Worm (Caenorhabditis elegans) whole organism, late embryonic: ENCODE measurements around the gene ins-1.

ENCODE experiments used
- C08G9.2 ChIP-seq: sonication (generic microtip); optimal IDR thresholded peaks from 2 replicates; lab custom pipeline; 2016; ENCODE audit warnings: mild to moderate bottlenecking, missing genetic modification characterization, moderate library complexity, missing compliant biosample characterization
- K02D7.2 ChIP-seq: sonication (generic microtip); optimal IDR thresholded peaks from 2 replicates; lab custom pipeline; 2017; ENCODE audit warnings: mild to moderate bottlenecking, missing genetic modification characterization, missing compliant biosample characterization
- K09A11.1 ChIP-seq: sonication (generic microtip); optimal IDR thresholded peaks from 2 replicates; lab custom pipeline; 2017; ENCODE audit warnings: antibody characterized with exemption, mild to moderate bottlenecking, missing genetic modification characterization, missing compliant biosample characterization; ENCODE audit not compliant: insufficient read depth
- T23F11.4 ChIP-seq: fragments of 200-800 bp; sonication (Bioruptor generic); optimal IDR thresholded peaks from 2 replicates; lab custom pipeline; 2018; ENCODE audit warnings: mild to moderate bottlenecking, missing genetic modification characterization, missing compliant biosample characterization
- Y22D7AL.16 ChIP-seq: sonication (generic microtip); optimal IDR thresholded peaks from 2 replicates; lab custom pipeline; 2016; ENCODE audit warnings: missing genetic modification characterization, missing compliant biosample characterization
- ama-1 ChIP-seq: fragments of 150-350 bp; optimal IDR thresholded peaks from 2 replicates; lab custom pipeline; 2014
- ceh-14 ChIP-seq: sonication (generic microtip); optimal IDR thresholded peaks from 2 replicates; lab custom pipeline; 2016; ENCODE audit warnings: missing genotype, missing genetic modification characterization, missing compliant biosample characterization
- ceh-18 ChIP-seq: sonication (generic microtip); optimal IDR thresholded peaks from 2 replicates; lab custom pipeline; 2016; ENCODE audit warnings: missing genetic modification characterization, missing compliant biosample characterization
- ceh-24 ChIP-seq: sonication (generic microtip); optimal IDR thresholded peaks from 2 replicates; lab custom pipeline; 2016; ENCODE audit warnings: mild to moderate bottlenecking, missing genetic modification characterization, missing compliant biosample characterization
- ceh-30 ChIP-seq: fragments of 150-350 bp; optimal IDR thresholded peaks from 2 replicates; lab custom pipeline; 2014; ENCODE audit warnings: missing biosample characterization, missing genetic modification characterization
- ceh-34 ChIP-seq: sonication (generic microtip); optimal IDR thresholded peaks from 2 replicates; lab custom pipeline; 2016; ENCODE audit warnings: mild to moderate bottlenecking, missing genetic modification characterization, missing compliant biosample characterization
- ceh-48 ChIP-seq: sonication (generic microtip); optimal IDR thresholded peaks from 2 replicates; lab custom pipeline; 2016; ENCODE audit warnings: missing genetic modification characterization, inconsistent platforms, missing compliant biosample characterization
- che-1 ChIP-seq: sonication (generic microtip); optimal IDR thresholded peaks from 2 replicates; lab custom pipeline; 2016; ENCODE audit warnings: mild to moderate bottlenecking, missing genetic modification characterization, missing compliant biosample characterization
- dmd-4 ChIP-seq: sonication (generic microtip); optimal IDR thresholded peaks from 2 replicates; lab custom pipeline; 2016; ENCODE audit warnings: borderline replicate concordance, missing genetic modification characterization, missing compliant biosample characterization
- dve-1 ChIP-seq: sonication (generic microtip); optimal IDR thresholded peaks from 2 replicates; lab custom pipeline; 2017; ENCODE audit warnings: antibody characterized with exemption, mild to moderate bottlenecking, missing genetic modification characterization, missing compliant biosample characterization
- elt-2 ChIP-seq: sonication (generic microtip); optimal IDR thresholded peaks from 2 replicates; lab custom pipeline; 2016; ENCODE audit warnings: missing genetic modification reagents, missing genetic modification characterization, missing compliant biosample characterization
- fax-1 ChIP-seq: sonication (generic microtip); optimal IDR thresholded peaks from 2 replicates; lab custom pipeline; 2016; ENCODE audit warnings: missing genotype, missing genetic modification characterization, missing compliant biosample characterization
- fkh-6 ChIP-seq: sonication (generic microtip); optimal IDR thresholded peaks from 2 replicates; lab custom pipeline; 2016; ENCODE audit warnings: missing genetic modification characterization, missing compliant biosample characterization
- gmeb-2 ChIP-seq: sonication (generic microtip); optimal IDR thresholded peaks from 2 replicates; lab custom pipeline; 2016; ENCODE audit warnings: missing genetic modification characterization, inconsistent platforms, missing compliant biosample characterization
- hlh-15 ChIP-seq: sonication (generic microtip); optimal IDR thresholded peaks from 2 replicates; lab custom pipeline; 2016; ENCODE audit warnings: missing genetic modification characterization, missing compliant biosample characterization
- hlh-30 ChIP-seq: sonication (generic microtip); optimal IDR thresholded peaks from 2 replicates; lab custom pipeline; 2017; ENCODE audit warnings: antibody characterized with exemption, missing genetic modification characterization, missing compliant biosample characterization; ENCODE audit not compliant: insufficient read depth
- hlh-8 ChIP-seq: sonication (generic microtip); optimal IDR thresholded peaks from 2 replicates; lab custom pipeline; 2016; ENCODE audit warnings: missing genotype, missing genetic modification characterization, missing compliant biosample characterization
- lim-6 ChIP-seq: sonication (generic microtip); optimal IDR thresholded peaks from 2 replicates; lab custom pipeline; 2016; ENCODE audit warnings: missing genetic modification characterization, missing compliant biosample characterization
- madf-2 ChIP-seq: sonication (generic microtip); optimal IDR thresholded peaks from 2 replicates; lab custom pipeline; 2017; ENCODE audit warnings: missing genetic modification characterization, missing compliant biosample characterization
- mec-3 ChIP-seq: sonication (generic microtip); optimal IDR thresholded peaks from 2 replicates; lab custom pipeline; 2016; ENCODE audit warnings: borderline replicate concordance, missing genetic modification characterization, missing compliant biosample characterization
- npax-4 ChIP-seq: sonication (generic microtip); optimal IDR thresholded peaks from 2 replicates; lab custom pipeline; 2016; ENCODE audit warnings: missing genetic modification characterization, missing compliant biosample characterization
- pros-1 ChIP-seq: fragments of 150-350 bp; optimal IDR thresholded peaks from 2 replicates; lab custom pipeline; 2014; ENCODE audit warnings: missing biosample characterization, missing genetic modification reagents, missing genetic modification characterization
- ref-2 ChIP-seq: sonication (generic microtip); optimal IDR thresholded peaks from 2 replicates; lab custom pipeline; 2016; ENCODE audit warnings: missing genetic modification characterization, missing compliant biosample characterization
- sox-4 ChIP-seq: sonication (generic microtip); optimal IDR thresholded peaks from 2 replicates; lab custom pipeline; 2017; ENCODE audit warnings: mild to moderate bottlenecking, missing genetic modification characterization, inconsistent platforms, missing compliant biosample characterization
- ttx-3 ChIP-seq: sonication (generic microtip); optimal IDR thresholded peaks from 2 replicates; lab custom pipeline; 2016; ENCODE audit warnings: missing genetic modification reagents, missing genetic modification characterization, missing compliant biosample characterization
- unc-3 ChIP-seq, 2 experiments: fragments of 200-800 bp in 1 of 2; sonication (Bioruptor generic) in 1 of 2; sonication (generic microtip) in 1 of 2; conservative IDR thresholded peaks in 1 of 2; optimal IDR thresholded peaks in 1 of 2; 2 replicates each; pipeline versions ENCODE4 v1.3.6 to Lab custom; 2016 to 2022; ENCODE audit warnings: missing compliant biosample characterization in 2 of 2, missing genetic modification characterization in 2 of 2, missing genetic modification reagents in 1 of 2
- ztf-16 ChIP-seq: sonication (generic microtip); optimal IDR thresholded peaks from 2 replicates; lab custom pipeline; 2017; ENCODE audit warnings: missing genetic modification characterization, missing compliant biosample characterization

ins-1 gene

ce11 chrIV:10436401-10436800 lies at the start of gene ins-1:
Gene ins-1, plus strand, starts transcription at chrIV:10436701.
- no peak for TF ChIP-seq hlh-30 (tag; lab: Kevin White, UChicago)
- TF ChIP-seq ceh-48 (tag; lab: Kevin White, UChicago), result no peak
- TF ChIP-seq fkh-6, result no peak
- TF ChIP-seq hlh-15 (tag; lab: Kevin White, UChicago), result no peak
- TF ChIP-seq hlh-8 (tag; lab: Kevin White, UChicago), result no peak
- no peak for TF ChIP-seq ceh-18 (tag; lab: Kevin White, UChicago)
- TF ChIP-seq ref-2, result no peak

ce11 chrIV:10387113-10387512 lies 49.4 kb upstream of the ins-1 start, which contains the start of gene nfu-1:
Gene nfu-1, plus strand, starts transcription at chrIV:10387413.
- no peak for TF ChIP-seq dmd-4 (tag; lab: Kevin White, UChicago)
- no peak for TF ChIP-seq ceh-24 (tag; lab: Kevin White, UChicago)
- no peak for TF ChIP-seq T23F11.4 (GFP tag; lab: Kevin White, UChicago)

ce11 chrIV:10388263-10388662 lies 48.2 kb upstream of the ins-1 start, which contains the start of gene R10H10.3:
Gene R10H10.3, plus strand, starts transcription at chrIV:10388505.
- TF ChIP-seq sox-4 (tag; lab: Kevin White, UChicago), result no peak
- TF ChIP-seq elt-2 (tag; lab: Kevin White, UChicago), result peak; percentile 55
- TF ChIP-seq pros-1 (tag; lab: Kevin White, UChicago), result no peak
- TF ChIP-seq, all 69 proteins: peak for 1

ce11 chrIV:10391827-10392226 lies 44.7 kb upstream of the ins-1 start, which contains the start of gene spe-26:
Gene spe-26, minus strand, starts transcription at chrIV:10391927.
- no peak for TF ChIP-seq ceh-30
- TF ChIP-seq unc-3 (GFP tag; conservative IDR thresholded peaks at IDR 0.05; lab: Robert Waterston, UW), result no peak
- TF ChIP-seq unc-3 (tag; optimal IDR thresholded peaks at IDR 0.05; lab: Kevin White, UChicago), result no peak
- no peak for TF ChIP-seq ceh-34 (tag; lab: Kevin White, UChicago)
- TF ChIP-seq che-1 (tag; lab: Kevin White, UChicago), result no peak
- TF ChIP-seq ama-1 (lab: Kevin White, UChicago), result no peak
- TF ChIP-seq gmeb-2, result no peak
- TF ChIP-seq lim-6 (tag; lab: Kevin White, UChicago), result no peak
- no peak for TF ChIP-seq elt-2 (tag; lab: Kevin White, UChicago)
- no peak for TF ChIP-seq C08G9.2 (tag; lab: Kevin White, UChicago)
- TF ChIP-seq madf-2, result no peak
- no peak for TF ChIP-seq fax-1 (tag; lab: Kevin White, UChicago)
- TF ChIP-seq K09A11.1, result no peak
- TF ChIP-seq K02D7.2 (tag; lab: Kevin White, UChicago), result no peak
- TF ChIP-seq, all 69 proteins: peak for 0

- no peak for TF ChIP-seq madf-2
- TF ChIP-seq fax-1 (tag; lab: Kevin White, UChicago), result no peak
- TF ChIP-seq ceh-14 (tag; lab: Kevin White, UChicago), result no peak
- no peak for TF ChIP-seq mec-3 (tag; lab: Kevin White, UChicago)
- TF ChIP-seq dve-1 (tag; lab: Kevin White, UChicago), result no peak
- TF ChIP-seq ceh-18 (tag; lab: Kevin White, UChicago), result no peak
- no peak for TF ChIP-seq ttx-3 (tag; lab: Kevin White, UChicago)
- TF ChIP-seq Y22D7AL.16 (tag; lab: Kevin White, UChicago), result no peak
- TF ChIP-seq ztf-16, result no peak
- no peak for TF ChIP-seq ama-1 (lab: Kevin White, UChicago)
- TF ChIP-seq npax-4 (tag; lab: Kevin White, UChicago), result no peak
- TF ChIP-seq, all 69 proteins: peak for 0
Observed at ce11 chrIV:10394858-10395257, 41.6 kb upstream of the ins-1 start, which contains the start of gene R10H10.4. Gene R10H10.4, minus strand, starts transcription at chrIV:10394958.
